Fruit fly (Drosophila melanogaster): Measurements from ENCODE around the gene Ltn1.

Gene Ltn1

dm6 chr3L:19525736-19526135 is 26.4 kb downstream of the Ltn1 start:
- no peak for TF ChIP-seq dl (GFP tag; optimal IDR thresholded peaks at IDR 0.05; ENCODE audit: insufficient read depth in 1 of 2, partially characterized antibody in 2 of 2)
- TF ChIP-seq N (GFP tag; optimal IDR thresholded peaks at IDR 0.05) = no peak
- TF ChIP-seq Myc (optimal IDR thresholded peaks at IDR 0.05) = no peak
- TF ChIP-seq OdsH (GFP tag; optimal IDR thresholded peaks at IDR 0.05) = no peak
- TF ChIP-seq br (GFP tag; optimal IDR thresholded peaks at IDR 0.05) = no peak
- TF ChIP-seq fru (GFP tag; optimal IDR thresholded peaks at IDR 0.05) = no peak
- TF ChIP-seq psq (GFP tag; optimal IDR thresholded peaks at IDR 0.05) = no peak

- no peak for TF ChIP-seq Dfd (GFP tag; optimal IDR thresholded peaks at IDR 0.05)
- no peak for TF ChIP-seq Hnf4 (GFP tag; optimal IDR thresholded peaks at IDR 0.05)
- no peak for TF ChIP-seq brk (GFP tag; optimal IDR thresholded peaks at IDR 0.05)
Observed at dm6 chr3L:19524690-19525089, 27.4 kb downstream of the Ltn1 start.

DNA sequence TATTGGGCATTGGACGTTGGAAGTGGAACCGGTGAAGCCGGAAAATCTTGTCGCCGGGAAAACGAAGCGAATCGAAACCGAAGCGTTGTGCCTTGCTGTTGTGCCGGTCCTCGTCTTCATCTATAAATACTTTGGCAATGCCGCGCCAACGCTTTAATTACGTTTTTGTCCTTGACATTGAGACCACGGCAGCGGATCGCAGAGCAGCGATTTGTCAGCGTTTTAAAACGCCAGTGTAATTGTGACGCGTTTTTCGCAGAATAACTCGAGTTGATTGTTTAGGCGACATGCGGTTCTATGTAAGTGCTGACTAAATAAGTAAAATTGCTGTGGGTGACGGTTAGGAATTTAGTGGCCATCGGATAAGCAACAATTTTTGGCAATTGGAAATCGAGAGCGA is 31.0 kb downstream of the Ltn1 start:
- no peak for TF ChIP-seq Hr78 (GFP tag; optimal IDR thresholded peaks at IDR 0.05)
- no peak for TF ChIP-seq pan (optimal IDR thresholded peaks at IDR 0.05)
- TF ChIP-seq Rel (GFP tag; optimal IDR thresholded peaks at IDR 0.05) = no peak
- no peak for TF ChIP-seq Rel (tag; optimal IDR thresholded peaks at IDR 0.05)

DNA sequence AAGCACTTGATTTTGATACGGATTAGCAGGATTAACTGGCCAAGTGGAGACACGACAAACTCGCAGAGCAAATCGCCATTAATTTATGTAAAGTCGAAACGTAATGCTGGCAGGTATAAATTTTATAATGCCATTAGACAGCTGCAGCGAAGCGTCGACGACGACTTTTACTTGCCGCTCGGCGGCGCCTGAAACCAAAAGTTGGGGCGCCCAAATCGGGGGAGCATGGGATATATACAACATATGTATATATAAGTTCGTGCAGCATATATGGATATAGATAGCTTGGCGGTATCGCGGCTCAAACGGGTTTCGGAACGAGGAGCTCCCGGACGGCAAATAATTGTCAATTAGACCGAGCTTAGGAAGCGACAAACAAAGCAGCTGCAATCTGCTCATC is 31.4 kb downstream of the Ltn1 start, which contains the start of gene Cpr76Bc:
Gene Cpr76Bc, plus strand, starts transcription at position 301 of the 400 bp plus-strand sequence.
- TF ChIP-seq woc (GFP tag; optimal IDR thresholded peaks at IDR 0.05) (no peak), OdsH (GFP tag; optimal IDR thresholded peaks at IDR 0.05) (no peak), rgr (GFP tag; optimal IDR thresholded peaks at IDR 0.05) (no peak), lola (GFP tag; optimal IDR thresholded peaks at IDR 0.05) (no peak), ey (GFP tag; optimal IDR thresholded peaks at IDR 0.05) (no peak), pan (optimal IDR thresholded peaks at IDR 0.05) (no peak), fru (GFP tag; optimal IDR thresholded peaks at IDR 0.05) (no peak), sv (GFP tag; optimal IDR thresholded peaks at IDR 0.05) (no peak), Dfd (GFP tag; optimal IDR thresholded peaks at IDR 0.05) (no peak), psq (GFP tag; optimal IDR thresholded peaks at IDR 0.05) (no peak), Jra (GFP tag; optimal IDR thresholded peaks at IDR 0.05) (no peak), Hr83 (GFP tag; optimal IDR thresholded peaks at IDR 0.05; ENCODE audit: poor library complexity, severe bottlenecking) (no peak), Sp1 (GFP tag; optimal IDR thresholded peaks at IDR 0.05) (no peak)

dm6 chr3L:19519349-19519748 is 32.7 kb downstream of the Ltn1 start, which contains the start of gene Cpr76Bb:
Gene Cpr76Bb, plus strand, starts transcription at chr3L:19519649.
- no peak for TF ChIP-seq dsf (GFP tag; optimal IDR thresholded peaks at IDR 0.05; ENCODE audit: borderline replicate concordance)
- no peak for TF ChIP-seq dmrt93B (GFP tag; optimal IDR thresholded peaks at IDR 0.05)
- TF ChIP-seq woc (GFP tag; optimal IDR thresholded peaks at IDR 0.05) = no peak
- TF ChIP-seq psq (GFP tag; optimal IDR thresholded peaks at IDR 0.05) = no peak
- TF ChIP-seq sage (GFP tag; optimal IDR thresholded peaks at IDR 0.05) = no peak
- no peak for TF ChIP-seq Sp1 (GFP tag; optimal IDR thresholded peaks at IDR 0.05)
- no peak for TF ChIP-seq CrebA (GFP tag; optimal IDR thresholded peaks at IDR 0.05; ENCODE audit: borderline replicate concordance)

dm6 chr3L:19518232-19518631 is 33.9 kb downstream of the Ltn1 start, which contains the start of gene Cpr76Ba:
Gene Cpr76Ba, minus strand, starts transcription at chr3L:19518332.
- TF ChIP-seq psq (GFP tag; optimal IDR thresholded peaks at IDR 0.05) = no peak
- TF ChIP-seq dsf (GFP tag; optimal IDR thresholded peaks at IDR 0.05; ENCODE audit: borderline replicate concordance) = no peak
- no peak for TF ChIP-seq OdsH (GFP tag; optimal IDR thresholded peaks at IDR 0.05)

dm6 chr3L:19516547-19516946 is 35.5 kb downstream of the Ltn1 start:
- TF ChIP-seq sage (GFP tag; optimal IDR thresholded peaks at IDR 0.05) = no peak
- no peak for TF ChIP-seq N (GFP tag; optimal IDR thresholded peaks at IDR 0.05)
- TF ChIP-seq ey (GFP tag; optimal IDR thresholded peaks at IDR 0.05) = no peak
- TF ChIP-seq CG32264 (GFP tag; optimal IDR thresholded peaks at IDR 0.05) = no peak
- TF ChIP-seq Dif (GFP tag; optimal IDR thresholded peaks at IDR 0.05; ENCODE audit: partially characterized antibody) = no peak
- TF ChIP-seq brk (GFP tag; optimal IDR thresholded peaks at IDR 0.05) = no peak
- TF ChIP-seq h (GFP tag; optimal IDR thresholded peaks at IDR 0.05) = peak; percentile 62
- TF ChIP-seq CG9705 (GFP tag; optimal IDR thresholded peaks at IDR 0.05) = peak; percentile 73
- no peak for TF ChIP-seq pan (optimal IDR thresholded peaks at IDR 0.05)
- TF ChIP-seq rgr (GFP tag; optimal IDR thresholded peaks at IDR 0.05) = peak; percentile 65
- TF ChIP-seq sv (GFP tag; optimal IDR thresholded peaks at IDR 0.05) = peak; percentile 60
- TF ChIP-seq HLH106 (tag; optimal IDR thresholded peaks at IDR 0.05) = peak; percentile 66
- no peak for TF ChIP-seq dsf (GFP tag; optimal IDR thresholded peaks at IDR 0.05; ENCODE audit: borderline replicate concordance)
- TF ChIP-seq Sp1 (GFP tag; optimal IDR thresholded peaks at IDR 0.05) = no peak
- peak; percentile 84 for TF ChIP-seq dmrt93B (GFP tag; optimal IDR thresholded peaks at IDR 0.05)
- no peak for TF ChIP-seq jim (GFP tag; optimal IDR thresholded peaks at IDR 0.05)
- no peak for TF ChIP-seq Dfd (GFP tag; optimal IDR thresholded peaks at IDR 0.05)
- TF ChIP-seq CrebA (GFP tag; optimal IDR thresholded peaks at IDR 0.05; ENCODE audit: borderline replicate concordance) = no peak
- no peak for TF ChIP-seq dl (GFP tag; optimal IDR thresholded peaks at IDR 0.05; ENCODE audit: insufficient read depth in 1 of 2, partially characterized antibody in 2 of 2)
- no peak for TF ChIP-seq Rel (GFP tag; optimal IDR thresholded peaks at IDR 0.05)
- no peak for TF ChIP-seq Rel (tag; optimal IDR thresholded peaks at IDR 0.05)
- TF ChIP-seq GATAd (GFP tag; optimal IDR thresholded peaks at IDR 0.05) = no peak
- TF ChIP-seq usp (GFP tag; optimal IDR thresholded peaks at IDR 0.05) = no peak
- no peak for TF ChIP-seq tai (GFP tag; optimal IDR thresholded peaks at IDR 0.05)
- TF ChIP-seq br (GFP tag; optimal IDR thresholded peaks at IDR 0.05) = peak; percentile 47
- no peak for TF ChIP-seq Vsx2 (GFP tag; optimal IDR thresholded peaks at IDR 0.05; ENCODE audit: partially characterized antibody)

Measured in whole organism, wandering third instar larva.